Fruit fly (Drosophila melanogaster): ENCODE measurements around the gene CG33299.

dm6 chr2L:9633811-9634436 is 22.5 kb upstream of the CG33299 start, which contains the start of gene Apoltp:
- no peak for TF ChIP-seq psq (optimal IDR thresholded peaks at IDR 0.05)
- TF ChIP-seq CG8478 (optimal IDR thresholded peaks at IDR 0.05): no peak
- TF ChIP-seq pan (optimal IDR thresholded peaks at IDR 0.05): no peak
- no peak for TF ChIP-seq EcR (GFP tag; optimal IDR thresholded peaks at IDR 0.05)
